Worm (Caenorhabditis elegans): ENCODE data around the gene T22D1.18.

DNA sequence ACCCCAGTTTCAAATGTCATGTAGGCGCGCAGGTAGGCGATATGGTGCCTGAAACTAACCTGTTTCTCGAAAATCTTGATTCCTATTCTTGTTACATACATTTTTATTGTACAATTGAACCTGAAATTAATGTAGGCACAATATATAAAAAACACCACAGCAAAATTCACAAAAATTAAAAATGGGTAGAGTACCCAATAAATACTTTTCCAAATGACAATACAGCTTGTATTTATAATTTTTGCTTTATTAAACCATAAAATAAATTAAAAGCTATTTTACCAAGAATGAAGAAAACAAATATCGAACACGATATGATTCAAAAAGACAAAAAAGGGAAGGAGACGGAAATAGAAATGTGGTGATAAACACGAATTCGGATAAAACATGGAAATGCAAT, 36.6 kb downstream of the T22D1.18 start, which contains the start of gene tre-2:
- no peak for TF ChIP-seq lin-15B (tag; optimal IDR thresholded peaks at IDR 0.05)
- TF ChIP-seq R02D3.7 (tag; optimal IDR thresholded peaks at IDR 0.05), result no peak
- TF ChIP-seq elt-1 (tag; optimal IDR thresholded peaks at IDR 0.05), result no peak
- TF ChIP-seq pqm-1 (tag; optimal IDR thresholded peaks at IDR 0.05), result no peak
- no peak for TF ChIP-seq egl-27 (tag; optimal IDR thresholded peaks at IDR 0.05)
- TF ChIP-seq elt-2 (tag; optimal IDR thresholded peaks at IDR 0.05), result no peak
- no peak for TF ChIP-seq fos-1 (tag; optimal IDR thresholded peaks at IDR 0.05)
- TF ChIP-seq mdl-1 (tag; optimal IDR thresholded peaks at IDR 0.05), result no peak
- TF ChIP-seq ztf-4 (tag; optimal IDR thresholded peaks at IDR 0.05), result no peak
- TF ChIP-seq ceh-82 (tag; optimal IDR thresholded peaks at IDR 0.05), result no peak
- TF ChIP-seq nhr-237 (tag; optimal IDR thresholded peaks at IDR 0.05), result no peak
